Worm (Caenorhabditis elegans) whole organism, young adult: ENCODE results near the gene mpk-2.

ENCODE experiments used
- D2030.7 ChIP-seq: fragments of 200-800 bp; sonication (Bioruptor generic); IDR thresholded peaks from 2 replicates; pipeline ENCODE4 v1.3.6; 2022; ENCODE audit warnings: missing genetic modification reagents, missing genetic modification characterization, missing compliant biosample characterization
- ama-1 ChIP-seq, 3 experiments: fragments of 150-350 bp in 1 of 3; sonication (generic microtip) in 2 of 3; optimal IDR thresholded peaks; 2 replicates each; lab custom pipeline; 2014 to 2018; ENCODE audit warnings: missing biosample characterization in 2 of 3, missing genetic modification characterization in 2 of 3, missing genetic modification reagents in 2 of 3
- lsl-1 ChIP-seq: fragments of 200-800 bp; sonication (Bioruptor generic); optimal IDR thresholded peaks from 2 replicates; lab custom pipeline; 2018; ENCODE audit warnings: mild to moderate bottlenecking, missing genetic modification characterization, moderate library complexity, missing compliant biosample characterization
- madf-3 ChIP-seq: fragments of 200-800 bp; sonication (Bioruptor generic); IDR thresholded peaks from 2 replicates; pipeline ENCODE4 v1.3.6; 2022; ENCODE audit warnings: missing genetic modification reagents, missing genetic modification characterization, missing compliant biosample characterization

- no peak for TF ChIP-seq lsl-1 (GFP tag; lab: Kevin White, UChicago)
- no peak for TF ChIP-seq D2030.7
- no peak for TF ChIP-seq ama-1 (optimal IDR thresholded peaks at IDR 0.05; lab: Kevin White, UChicago)
- no peak for TF ChIP-seq ama-1 (GFP tag; optimal IDR thresholded peaks at IDR 0.05; lab: Kevin White, UChicago)
- TF ChIP-seq madf-3 (GFP tag; lab: Robert Waterston, UW) = no peak
Measured at ce11 chrII:5109693-5110092, 5.8 kb downstream of the mpk-2 start, which contains the start of gene F09C12.2.
